Fruit fly (Drosophila melanogaster): Measurements from ENCODE around the gene CG15169.

CG15169 gene

DNA sequence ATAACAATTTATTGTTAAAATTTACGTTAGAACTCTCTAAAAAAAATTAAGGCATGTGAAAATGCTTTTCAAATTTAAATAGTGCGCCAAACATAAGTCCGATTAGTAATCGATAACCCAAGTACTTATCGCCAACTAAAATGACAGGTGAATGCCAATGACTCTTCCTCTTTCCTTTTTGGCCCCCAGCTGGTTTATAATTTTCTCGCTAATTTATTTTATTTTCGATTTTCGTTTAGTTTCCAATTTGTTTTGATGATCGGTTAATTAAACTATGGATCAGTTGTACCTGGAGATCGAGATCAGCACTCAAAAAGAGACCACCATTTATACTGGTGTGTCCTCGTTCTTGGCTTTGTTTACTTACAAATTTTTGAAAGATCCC lies 42.1 kb upstream of the CG15169 start, which contains the start of gene CG10428 (continued):
- peak; percentile 43; the same call in 2 of the 3 replicates for TF ChIP-seq CG16813 (GFP tag; IDR thresholded peaks at IDR 0.05; ENCODE audit: partially characterized antibody)
- TF ChIP-seq vnd (GFP tag; IDR thresholded peaks at IDR 0.05; ENCODE audit: partially characterized antibody): peak; percentile 41; the same call in 1 of the 3 replicates
- TF ChIP-seq HLH4C (GFP tag; IDR thresholded peaks at IDR 0.05; ENCODE audit: partially characterized antibody): peak; percentile 63
- no peak for TF ChIP-seq Dfd (GFP tag; optimal IDR thresholded peaks at IDR 0.05)
- TF ChIP-seq Fer3 (tag; optimal IDR thresholded peaks at IDR 0.05): no peak
- no peak for TF ChIP-seq gro (GFP tag; optimal IDR thresholded peaks at IDR 0.05)
- TF ChIP-seq wek (GFP tag; optimal IDR thresholded peaks at IDR 0.05): no peak
- no peak for TF ChIP-seq wor (GFP tag; IDR thresholded peaks at IDR 0.05)
- no peak for TF ChIP-seq CG14710 (tag; optimal IDR thresholded peaks at IDR 0.05)
- no peak for TF ChIP-seq CG7987 (GFP tag; optimal IDR thresholded peaks at IDR 0.05)
- peak; percentile 59; the same call in 1 of the 4 replicates for TF ChIP-seq Dll (GFP tag; IDR thresholded peaks at IDR 0.05; ENCODE audit: partially characterized antibody)
- no peak for TF ChIP-seq btn (GFP tag; optimal IDR thresholded peaks at IDR 0.05)
- TF ChIP-seq row (GFP tag; IDR thresholded peaks at IDR 0.05): no peak
- TF ChIP-seq CG17361 (GFP tag; IDR thresholded peaks at IDR 0.05): no peak
- no peak for TF ChIP-seq Hey (tag; optimal IDR thresholded peaks at IDR 0.05)
- no peak for TF ChIP-seq CG10543 (GFP tag; optimal IDR thresholded peaks at IDR 0.05)
- peak; percentile 26 for TF ChIP-seq CG1603 (tag; optimal IDR thresholded peaks at IDR 0.05)
- no peak for TF ChIP-seq sim (GFP tag; IDR thresholded peaks at IDR 0.05)
- no peak for TF ChIP-seq slbo (GFP tag; IDR thresholded peaks at IDR 0.05)
- no peak for TF ChIP-seq CG4707 (GFP tag; optimal IDR thresholded peaks at IDR 0.05)
- no peak for TF ChIP-seq Awh (GFP tag; IDR thresholded peaks at IDR 0.05)
- TF ChIP-seq CG8359 (GFP tag; optimal IDR thresholded peaks at IDR 0.05; ENCODE audit: borderline replicate concordance): no peak
- no peak for TF ChIP-seq Blimp-1 (GFP tag; optimal IDR thresholded peaks at IDR 0.05)
- peak; percentile 97 for TF ChIP-seq CG7745 (tag; optimal IDR thresholded peaks at IDR 0.05)
- no peak for TF ChIP-seq CG3726 (GFP tag; IDR thresholded peaks at IDR 0.05)
- no peak for TF ChIP-seq tx (GFP tag; optimal IDR thresholded peaks at IDR 0.05)
- TF ChIP-seq gsb (GFP tag; IDR thresholded peaks at IDR 0.05): no peak
- TF ChIP-seq Optix (GFP tag; IDR thresholded peaks at IDR 0.05): no peak
- no peak for TF ChIP-seq CG6272 (GFP tag; IDR thresholded peaks at IDR 0.05)
- no peak for TF ChIP-seq chif (GFP tag; optimal IDR thresholded peaks at IDR 0.05)
- TF ChIP-seq CG1792 (GFP tag; optimal IDR thresholded peaks at IDR 0.05): no peak
- no peak for TF ChIP-seq CG13123 (GFP tag; optimal IDR thresholded peaks at IDR 0.05)
- TF ChIP-seq CG11560 (tag; IDR thresholded peaks at IDR 0.05): peak; percentile 13; the same call in 1 of the 3 replicates
- TF ChIP-seq repo (GFP tag; optimal IDR thresholded peaks at IDR 0.05): no peak
- no peak for TF ChIP-seq maf-S (GFP tag; optimal IDR thresholded peaks at IDR 0.05)
- no peak for TF ChIP-seq trh (GFP tag; optimal IDR thresholded peaks at IDR 0.05)
- TF ChIP-seq CG4282 (GFP tag; optimal IDR thresholded peaks at IDR 0.05): no peak
- peak; percentile 23 for TF ChIP-seq stwl (tag; optimal IDR thresholded peaks at IDR 0.05)
- TF ChIP-seq schlank (tag; optimal IDR thresholded peaks at IDR 0.05): no peak
- TF ChIP-seq CG8089 (GFP tag; optimal IDR thresholded peaks at IDR 0.05): no peak
- peak in 1 of 2 experiments; percentile 84 for TF ChIP-seq crp (GFP tag; optimal IDR thresholded peaks at IDR 0.05)
- TF ChIP-seq salm (tag; optimal IDR thresholded peaks at IDR 0.05): no peak
- TF ChIP-seq Abd-B (GFP tag; optimal IDR thresholded peaks at IDR 0.05): no peak
- no peak for TF ChIP-seq CG8290 (GFP tag; optimal IDR thresholded peaks at IDR 0.05)
- no peak for TF ChIP-seq CG8290 (tag; optimal IDR thresholded peaks at IDR 0.05)
- peak; percentile 60 for TF ChIP-seq unc-4 (GFP tag; IDR thresholded peaks at IDR 0.05; ENCODE audit: partially characterized antibody)
- TF ChIP-seq CG4617 (GFP tag; optimal IDR thresholded peaks at IDR 0.05; ENCODE audit: borderline replicate concordance): peak; percentile 64
- no peak for TF ChIP-seq Adf1 (GFP tag; IDR thresholded peaks at IDR 0.05)
- TF ChIP-seq CG12071 (GFP tag; optimal IDR thresholded peaks at IDR 0.05): no peak
- TF ChIP-seq CG6791 (GFP tag; IDR thresholded peaks at IDR 0.05; ENCODE audit: partially characterized antibody): peak; percentile 34; the same call in 1 of the 3 replicates
- no peak for TF ChIP-seq NC2α (GFP tag; optimal IDR thresholded peaks at IDR 0.05)

All from whole organism, embryonic.